Worm (Caenorhabditis elegans): ENCODE data around the gene irld-22.

DNA sequence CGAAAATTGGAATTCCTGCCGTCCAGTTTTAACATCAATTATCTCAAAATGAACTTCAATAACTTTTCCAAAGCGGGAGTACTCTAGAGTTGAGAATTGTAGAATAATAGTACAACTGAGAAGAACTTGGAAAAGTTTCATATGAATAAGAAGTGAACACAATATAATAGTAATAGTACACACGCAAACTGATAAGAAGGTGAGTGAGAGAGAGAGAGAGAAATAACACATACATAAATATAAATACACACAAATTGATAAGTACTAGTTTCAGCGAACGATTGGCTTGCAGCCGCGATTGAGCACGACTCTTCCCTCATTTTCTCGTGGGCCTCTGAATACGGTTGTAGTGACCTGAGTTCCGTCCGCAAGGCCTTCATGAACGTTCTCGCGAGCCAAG is 10.9 kb downstream of the irld-22 start, which contains the start of gene C17E7.13:
- TF ChIP-seq pha-4 (tag; optimal IDR thresholded peaks at IDR 0.05) (no peak), lin-32 (GFP tag; optimal IDR thresholded peaks at IDR 0.05) (no peak), unc-62 (GFP tag; optimal IDR thresholded peaks at IDR 0.05) (no peak), elt-1 (tag; optimal IDR thresholded peaks at IDR 0.05; ENCODE audit: borderline replicate concordance, insufficient read depth) (no peak), lin-13 (tag; optimal IDR thresholded peaks at IDR 0.05) (no peak), ces-1 (GFP tag; optimal IDR thresholded peaks at IDR 0.05) (no peak)
